Fruit fly (Drosophila melanogaster) whole organism, embryonic: Measurements from ENCODE around the gene CG8925.

Source experiments
- B-H1 ChIP-seq: fragments of 200-800 bp; sonication (Bioruptor generic); IDR thresholded peaks from 3 replicates; pipeline ENCODE4 v1.3.6; 2022; ENCODE audit warnings: missing biosample characterization, missing genetic modification characterization
- CG10209 ChIP-seq: fragments of 200-800 bp; sonication (Bioruptor generic); optimal IDR thresholded peaks from 3 replicates; lab custom pipeline; 2017; ENCODE audit warnings: missing biosample characterization, mild to moderate bottlenecking, missing genetic modification characterization, missing genetic modification reagents
- CG10321 ChIP-seq: fragments of 200-800 bp; sonication (Bioruptor generic); IDR thresholded peaks from 2 replicates; pipeline ENCODE4 v1.3.6; 2022; ENCODE audit warnings: missing biosample characterization, missing genetic modification characterization
- CG13296 ChIP-seq: fragments of 200-800 bp; sonication (Bioruptor generic); optimal IDR thresholded peaks from 3 replicates; lab custom pipeline; 2018; ENCODE audit warnings: missing biosample characterization, mild to moderate bottlenecking, missing genetic modification characterization
- CG1647 ChIP-seq: fragments of 200-800 bp; sonication (Bioruptor generic); optimal IDR thresholded peaks from 3 replicates; lab custom pipeline; 2016; ENCODE audit warnings: missing biosample characterization, missing genetic modification characterization
- CG16815 ChIP-seq: fragments of 200-800 bp; sonication (Bioruptor generic); optimal IDR thresholded peaks from 3 replicates; lab custom pipeline; 2017; ENCODE audit warnings: missing biosample characterization, mild to moderate bottlenecking, missing genetic modification characterization
- CG17802 ChIP-seq: fragments of 200-800 bp; sonication (Bioruptor generic); optimal IDR thresholded peaks from 2 replicates; lab custom pipeline; 2018; ENCODE audit warnings: missing biosample characterization, mild to moderate bottlenecking, missing genetic modification characterization, moderate library complexity
- CG18476 ChIP-seq: fragments of 200-800 bp; sonication (Bioruptor generic); optimal IDR thresholded peaks from 2 replicates; lab custom pipeline; 2016; ENCODE audit warnings: missing biosample characterization, mild to moderate bottlenecking, missing genetic modification characterization
- CG2129 ChIP-seq: fragments of 200-800 bp; sonication (Bioruptor generic); IDR thresholded peaks from 2 replicates; pipeline ENCODE4 v1.3.6; 2022; ENCODE audit warnings: missing biosample characterization, missing genetic modification characterization; ENCODE audit not compliant: partially characterized antibody
- CG2875 ChIP-seq: fragments of 200-800 bp; sonication (Bioruptor generic); optimal IDR thresholded peaks from 2 replicates; lab custom pipeline; 2017; ENCODE audit warnings: missing biosample characterization, mild to moderate bottlenecking, missing genetic modification characterization, missing genetic modification reagents
- CG2889 ChIP-seq: fragments of 200-800 bp; sonication (Bioruptor generic); IDR thresholded peaks from 3 replicates; pipeline ENCODE4 v1.3.6; 2022; ENCODE audit warnings: missing biosample characterization, missing genetic modification characterization
- CG4617 ChIP-seq: fragments of 200-800 bp; sonication (Bioruptor generic); optimal IDR thresholded peaks from 3 replicates; lab custom pipeline; 2016; ENCODE audit warnings: missing biosample characterization, missing genetic modification characterization, borderline replicate concordance
- CG6791 ChIP-seq: fragments of 200-800 bp; sonication (Bioruptor generic); IDR thresholded peaks from 3 replicates; pipeline ENCODE4 v1.3.6; 2022; ENCODE audit warnings: missing biosample characterization, missing genetic modification characterization; ENCODE audit not compliant: partially characterized antibody
- CG8281 ChIP-seq: fragments of 200-800 bp; sonication (Bioruptor generic); optimal IDR thresholded peaks from 2 replicates; lab custom pipeline; 2018; ENCODE audit warnings: missing biosample characterization, mild to moderate bottlenecking, missing genetic modification characterization, moderate library complexity
- CG9609 ChIP-seq: fragments of 200-800 bp; sonication (Bioruptor generic); optimal IDR thresholded peaks from 3 replicates; lab custom pipeline; 2016; ENCODE audit warnings: missing biosample characterization, missing genetic modification characterization
- CG9876 ChIP-seq: fragments of 200-800 bp; sonication (Bioruptor generic); optimal IDR thresholded peaks from 2 replicates; lab custom pipeline; 2016; ENCODE audit warnings: missing biosample characterization, missing genetic modification characterization
- CrebB ChIP-seq: fragments of 200-800 bp; sonication (Bioruptor generic); optimal IDR thresholded peaks from 3 replicates; lab custom pipeline; 2018; ENCODE audit warnings: missing biosample characterization, mild to moderate bottlenecking, missing genetic modification characterization
- Dbx ChIP-seq: fragments of 200-800 bp; sonication (Bioruptor generic); IDR thresholded peaks from 3 replicates; pipeline ENCODE4 v1.3.6; 2022; ENCODE audit warnings: missing biosample characterization, missing genetic modification characterization
- Dip2 ChIP-seq: fragments of 200-800 bp; sonication (Bioruptor generic); IDR thresholded peaks from 2 replicates; pipeline ENCODE4 v1.3.6; 2022; ENCODE audit warnings: missing biosample characterization, missing genetic modification characterization
- Drgx ChIP-seq: fragments of 200-800 bp; sonication (Bioruptor generic); IDR thresholded peaks from 2 replicates; pipeline ENCODE4 v1.3.6; 2022; ENCODE audit warnings: missing biosample characterization, missing genetic modification characterization
- E2f1 ChIP-seq: fragments of 200-800 bp; sonication (Bioruptor generic); IDR thresholded peaks from 2 replicates; pipeline ENCODE4 v1.3.6; 2022; ENCODE audit warnings: missing biosample characterization, missing genetic modification characterization
- ERR ChIP-seq: fragments of 200-800 bp; sonication (Bioruptor generic); optimal IDR thresholded peaks from 2 replicates; lab custom pipeline; 2016; ENCODE audit warnings: missing biosample characterization, missing genetic modification characterization
- Gsc ChIP-seq: fragments of 200-800 bp; sonication (Bioruptor generic); IDR thresholded peaks from 2 replicates; pipeline ENCODE4 v1.3.6; 2022; ENCODE audit warnings: missing biosample characterization, missing genetic modification characterization
- HLH54F ChIP-seq: fragments of 200-800 bp; sonication (Bioruptor generic); optimal IDR thresholded peaks from 3 replicates; lab custom pipeline; 2016; ENCODE audit warnings: missing biosample characterization, missing genetic modification characterization
- Hand ChIP-seq: fragments of 200-800 bp; sonication (Bioruptor generic); optimal IDR thresholded peaks from 2 replicates; lab custom pipeline; 2017; ENCODE audit warnings: mild to moderate bottlenecking, missing biosample characterization, missing genetic modification reagents, missing genetic modification characterization
- Hr51 ChIP-seq, 2 experiments: fragments of 200-800 bp; sonication (Bioruptor generic); optimal IDR thresholded peaks; 2 replicates in 1 of 2; 3 replicates in 1 of 2; lab custom pipeline; 2016 to 2018; ENCODE audit warnings: missing biosample characterization in 2 of 2, missing genetic modification characterization in 2 of 2, mild to moderate bottlenecking in 1 of 2, moderate library complexity in 1 of 2
- MBD-R2 ChIP-seq: fragments of 200-800 bp; sonication (Bioruptor generic); IDR thresholded peaks from 2 replicates; pipeline ENCODE4 v1.3.6; 2022; ENCODE audit warnings: missing biosample characterization, missing genetic modification characterization
- Meics ChIP-seq: fragments of 200-800 bp; sonication (Bioruptor generic); optimal IDR thresholded peaks from 2 replicates; lab custom pipeline; 2017; ENCODE audit warnings: missing biosample characterization, mild to moderate bottlenecking, missing genetic modification characterization
- Rfx ChIP-seq: fragments of 200-800 bp; sonication (Bioruptor generic); IDR thresholded peaks from 2 replicates; pipeline ENCODE4 v1.3.6; 2022; ENCODE audit warnings: missing biosample characterization, missing genetic modification characterization
- Ssrp ChIP-seq: fragments of 200-800 bp; sonication (Bioruptor generic); optimal IDR thresholded peaks from 2 replicates; lab custom pipeline; 2018; ENCODE audit warnings: missing biosample characterization, mild to moderate bottlenecking, missing genetic modification characterization, moderate library complexity
- Trl ChIP-seq, 3 experiments: fragments of >200 bp in 2 of 3; fragments of 200-800 bp in 1 of 3; sonication (Bioruptor generic) in 1 of 3; optimal IDR thresholded peaks; 2 replicates in 1 of 3; 3 replicates in 2 of 3; lab custom pipeline; 2016 to 2017; ENCODE audit warnings: missing biosample characterization in 1 of 3, missing genetic modification characterization in 1 of 3
- YL-1 ChIP-seq: fragments of 200-800 bp; sonication (Bioruptor generic); optimal IDR thresholded peaks from 3 replicates; lab custom pipeline; 2017; ENCODE audit warnings: missing biosample characterization, mild to moderate bottlenecking, missing genetic modification characterization
- ap ChIP-seq: fragments of 200-800 bp; sonication (Bioruptor generic); IDR thresholded peaks from 2 replicates; pipeline ENCODE4 v1.3.6; 2022; ENCODE audit warnings: missing biosample characterization, missing genetic modification characterization
- ato ChIP-seq: fragments of 200-800 bp; sonication (Bioruptor generic); IDR thresholded peaks from 2 replicates; pipeline ENCODE4 v1.3.6; 2022; ENCODE audit warnings: missing biosample characterization, missing genetic modification characterization; ENCODE audit not compliant: partially characterized antibody
- cato ChIP-seq: fragments of 200-800 bp; sonication (Bioruptor generic); optimal IDR thresholded peaks from 2 replicates; lab custom pipeline; 2016; ENCODE audit warnings: missing biosample characterization, missing genetic modification characterization, borderline replicate concordance
- dysf ChIP-seq: fragments of 200-800 bp; sonication (Bioruptor generic); IDR thresholded peaks from 3 replicates; pipeline ENCODE4 v1.3.6; 2022; ENCODE audit warnings: missing biosample characterization, missing genetic modification characterization
- esg ChIP-seq: fragments of 200-800 bp; sonication (Bioruptor generic); conservative IDR thresholded peaks from 2 replicates; pipeline ENCODE4 v1.3.6; 2022; ENCODE audit warnings: missing biosample characterization, missing genetic modification characterization
- fru ChIP-seq: fragments of >200 bp; optimal IDR thresholded peaks from 2 replicates; lab custom pipeline; 2017
- insv ChIP-seq, 2 experiments: fragments of 200-800 bp; sonication (Bioruptor generic); optimal IDR thresholded peaks; 3 replicates each; lab custom pipeline; 2016 to 2018; ENCODE audit warnings: missing biosample characterization in 2 of 2, missing genetic modification characterization in 2 of 2
- klu ChIP-seq: fragments of 200-800 bp; sonication (Bioruptor generic); IDR thresholded peaks from 2 replicates; pipeline ENCODE4 v1.3.6; 2022; ENCODE audit warnings: missing biosample characterization, missing genetic modification characterization
- nerfin-1 ChIP-seq: fragments of 200-800 bp; sonication (Bioruptor generic); optimal IDR thresholded peaks from 3 replicates; lab custom pipeline; 2019; ENCODE audit warnings: missing biosample characterization, mild to moderate bottlenecking, missing genetic modification characterization, moderate library complexity
- salm ChIP-seq: fragments of 200-800 bp; sonication (Bioruptor generic); optimal IDR thresholded peaks from 2 replicates; lab custom pipeline; 2018; ENCODE audit warnings: missing biosample characterization, mild to moderate bottlenecking, missing genetic modification characterization
- sim ChIP-seq: fragments of 200-800 bp; sonication (Bioruptor generic); IDR thresholded peaks from 2 replicates; pipeline ENCODE4 v1.3.6; 2022; ENCODE audit warnings: missing biosample characterization, missing genetic modification characterization
- sisA ChIP-seq: fragments of 200-800 bp; sonication (Bioruptor generic); IDR thresholded peaks from 2 replicates; pipeline ENCODE4 v1.3.6; 2022; ENCODE audit warnings: missing biosample characterization, missing genetic modification characterization
- sqz ChIP-seq: fragments of 200-800 bp; sonication (Bioruptor generic); optimal IDR thresholded peaks from 3 replicates; lab custom pipeline; 2018; ENCODE audit warnings: missing biosample characterization, mild to moderate bottlenecking, missing genetic modification characterization
- sug ChIP-seq: fragments of 200-800 bp; optimal IDR thresholded peaks from 2 replicates; lab custom pipeline; 2019; ENCODE audit warnings: missing biosample characterization, mild to moderate bottlenecking, missing genetic modification characterization, moderate library complexity
- ttk ChIP-seq: fragments of 200-800 bp; sonication (Bioruptor generic); IDR thresholded peaks from 2 replicates; pipeline ENCODE4 v2.1.2; 2022; ENCODE audit warnings: missing biosample characterization, missing genetic modification characterization
- tx ChIP-seq: fragments of 200-800 bp; sonication (Bioruptor generic); optimal IDR thresholded peaks from 2 replicates; lab custom pipeline; 2016; ENCODE audit warnings: missing biosample characterization, missing genetic modification characterization

The CG8925 gene

DNA sequence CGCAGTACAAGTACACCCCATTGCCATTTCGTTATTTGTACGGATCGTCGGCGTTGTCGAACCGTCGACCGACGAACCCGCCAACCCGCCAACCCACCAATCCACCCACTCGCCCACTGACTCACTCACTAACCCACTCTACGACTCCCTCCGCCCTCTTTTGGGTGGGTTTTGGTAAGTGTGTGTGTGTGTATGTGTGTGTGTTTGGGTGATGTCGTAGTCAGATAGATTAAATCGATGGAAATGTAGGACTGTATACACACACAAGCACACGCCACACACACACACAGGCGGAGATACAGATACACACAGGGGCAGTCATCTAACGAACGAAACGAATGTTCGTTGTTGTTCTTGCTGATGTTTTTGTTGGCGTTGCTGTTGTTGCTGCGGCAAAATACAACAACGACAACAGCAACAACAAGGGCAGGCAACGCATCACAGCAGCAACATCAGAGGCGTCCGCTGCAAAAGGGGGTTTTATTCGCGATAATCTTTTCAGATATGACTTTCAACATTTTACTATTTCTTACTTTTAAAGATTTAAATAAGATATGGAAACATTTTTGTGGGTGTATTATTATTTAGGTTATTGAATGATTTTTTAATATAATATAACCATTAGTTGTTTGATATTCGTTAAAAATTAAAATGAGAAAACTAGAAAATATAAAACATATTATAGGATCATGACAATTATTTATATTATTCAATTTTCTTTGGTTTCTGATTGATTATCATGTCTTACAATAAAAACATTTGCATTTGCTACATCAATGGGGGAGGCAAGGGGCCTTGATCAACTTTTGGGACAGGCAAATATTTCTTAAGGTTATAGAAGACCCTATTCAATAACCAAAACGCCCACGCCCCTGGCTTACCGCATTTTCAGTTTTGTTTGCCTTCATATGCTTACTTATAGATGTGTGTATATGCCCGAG lies 49.8 kb downstream of the CG8925 start (continued):
- TF ChIP-seq CG2875 (peak; percentile 88), Hr51 (GFP tag; optimal IDR thresholded peaks at IDR 0.05; lab: Kevin White, UChicago) (peak; percentile 7 to 96), CG18476 (GFP tag; lab: Kevin White, UChicago) (peak; percentile 63), tx (GFP tag; lab: Kevin White, UChicago) (peak; percentile 39), Meics (GFP tag; lab: Kevin White, UChicago) (peak; percentile 95), HLH54F (GFP tag; lab: Kevin White, UChicago) (no peak), CG2129 (GFP tag; lab: Robert Waterston, UW) (no peak), salm (tag; lab: Kevin White, UChicago) (peak; percentile 77), B-H1 (GFP tag; lab: Robert Waterston, UW) (peak; percentile 38), Rfx (GFP tag; lab: Robert Waterston, UW) (peak; percentile 72), ato (GFP tag; lab: Robert Waterston, UW) (no peak), sqz (GFP tag; lab: Kevin White, UChicago) (peak; percentile 92), YL-1 (GFP tag; lab: Kevin White, UChicago) (peak; percentile 85), insv (GFP tag; optimal IDR thresholded peaks at IDR 0.05; lab: Kevin White, UChicago) (peak in 1 of 2 experiments; percentile 77), ERR (GFP tag; lab: Kevin White, UChicago) (no peak), CG9609 (peak; percentile 43), nerfin-1 (tag; lab: Kevin White, UChicago) (peak; percentile 92), cato (peak; percentile 92), Ssrp (tag; lab: Kevin White, UChicago) (peak; percentile 96), CG10321 (GFP tag; lab: Robert Waterston, UW) (no peak), CG6791 (GFP tag; lab: Robert Waterston, UW) (no peak), CG13296 (GFP tag; lab: Kevin White, UChicago) (peak; percentile 92), Dip2 (GFP tag; lab: Robert Waterston, UW) (no peak; the same call in 1 of the 2 replicates), CrebB (tag; lab: Kevin White, UChicago) (no peak), klu (GFP tag; lab: Robert Waterston, UW) (no peak), CG9876 (GFP tag; lab: Kevin White, UChicago) (peak; percentile 32), Gsc (GFP tag; lab: Robert Waterston, UW) (0 out of 2 replicates have a peak, but pooled peaks have one; percentile 34), CG4617 (GFP tag; lab: Kevin White, UChicago) (peak; percentile 53), ap (GFP tag; lab: Robert Waterston, UW) (peak; percentile 64), sisA (GFP tag; lab: Robert Waterston, UW) (peak; percentile 63), CG10209 (peak; percentile 98), CG8281 (peak; percentile 80), fru (lab: Kevin White, UChicago) (no peak), E2f1 (GFP tag; lab: Robert Waterston, UW) (peak; percentile 67; the same call in 1 of the 2 replicates), esg (peak; percentile 69), sug (tag; lab: Kevin White, UChicago) (peak; percentile 90), CG2889 (GFP tag; lab: Robert Waterston, UW) (peak; percentile 41; the same call in 2 of the 3 replicates), MBD-R2 (no peak), sim (0 out of 2 replicates have a peak, but pooled peaks have one; percentile 10), Hand (GFP tag; lab: Kevin White, UChicago) (peak; percentile 81), CG1647 (GFP tag; lab: Kevin White, UChicago) (no peak), dysf (GFP tag; lab: Robert Waterston, UW) (peak; percentile 76; the same call in 2 of the 3 replicates), Trl (optimal IDR thresholded peaks at IDR 0.05; lab: Kevin White, UChicago) (no peak), Trl (GFP tag; optimal IDR thresholded peaks at IDR 0.05; lab: Kevin White, UChicago) (no peak), Drgx (GFP tag; lab: Robert Waterston, UW) (peak; percentile 64), CG16815 (peak; percentile 91), Dbx (GFP tag; lab: Robert Waterston, UW) (no peak), CG17802 (no peak), ttk (GFP tag; lab: Robert Waterston, UW) (peak; percentile 65)
